Fruit fly (Drosophila melanogaster) whole organism, embryonic: ENCODE measurements around the gene CG42827.

ENCODE experiments used
- ATbp ChIP-seq: fragments of 200-800 bp; sonication (Bioruptor generic); optimal IDR thresholded peaks from 2 replicates; lab custom pipeline; 2017; ENCODE audit warnings: missing biosample characterization, mild to moderate bottlenecking, missing genetic modification characterization, missing genetic modification reagents
- Awh ChIP-seq: fragments of 200-800 bp; sonication (Bioruptor generic); IDR thresholded peaks from 2 replicates; pipeline ENCODE4, ENCODE4 v1.3.6; 2022; ENCODE audit warnings: missing biosample characterization, missing genetic modification characterization
- CG10462 ChIP-seq: fragments of 200-800 bp; sonication (Bioruptor generic); optimal IDR thresholded peaks from 2 replicates; lab custom pipeline; 2016; ENCODE audit warnings: missing biosample characterization, missing genetic modification characterization
- CG10979 ChIP-seq: fragments of 200-800 bp; sonication (Bioruptor generic); optimal IDR thresholded peaks from 2 replicates; lab custom pipeline; 2018; ENCODE audit warnings: missing biosample characterization, mild to moderate bottlenecking, missing genetic modification characterization, moderate library complexity
- CG12155 ChIP-seq: fragments of 200-800 bp; sonication (Bioruptor generic); optimal IDR thresholded peaks from 3 replicates; lab custom pipeline; 2016; ENCODE audit warnings: missing biosample characterization, missing genetic modification characterization
- CG12219 ChIP-seq: fragments of 200-800 bp; sonication (Bioruptor generic); optimal IDR thresholded peaks from 3 replicates; lab custom pipeline; 2018; ENCODE audit warnings: missing biosample characterization, mild to moderate bottlenecking, missing genetic modification characterization
- CG16779 ChIP-seq: fragments of 200-800 bp; sonication (Bioruptor generic); IDR thresholded peaks from 2 replicates; pipeline ENCODE4 v1.3.6; 2022; ENCODE audit warnings: missing biosample characterization, missing genetic modification characterization
- CG16813 ChIP-seq: fragments of 200-800 bp; sonication (Bioruptor generic); IDR thresholded peaks from 3 replicates; pipeline ENCODE4 v1.3.6; 2022; ENCODE audit warnings: missing biosample characterization, missing genetic modification characterization; ENCODE audit not compliant: partially characterized antibody
- CG17359 ChIP-seq: fragments of 200-800 bp; sonication (Bioruptor generic); optimal IDR thresholded peaks from 3 replicates; lab custom pipeline; 2018; ENCODE audit warnings: missing biosample characterization, mild to moderate bottlenecking, missing genetic modification characterization, moderate library complexity
- CG1792 ChIP-seq: fragments of 200-800 bp; sonication (Bioruptor generic); optimal IDR thresholded peaks from 2 replicates; lab custom pipeline; 2016; ENCODE audit warnings: missing biosample characterization, missing genetic modification characterization
- CG18476 ChIP-seq: fragments of 200-800 bp; sonication (Bioruptor generic); optimal IDR thresholded peaks from 2 replicates; lab custom pipeline; 2016; ENCODE audit warnings: missing biosample characterization, mild to moderate bottlenecking, missing genetic modification characterization
- CG18764 ChIP-seq: fragments of 200-800 bp; sonication (Bioruptor generic); optimal IDR thresholded peaks from 3 replicates; lab custom pipeline; 2016; ENCODE audit warnings: missing biosample characterization, missing genetic modification characterization
- CG2116 ChIP-seq: fragments of 200-800 bp; sonication (Bioruptor generic); optimal IDR thresholded peaks from 3 replicates; lab custom pipeline; 2018; ENCODE audit warnings: missing biosample characterization, mild to moderate bottlenecking, missing genetic modification characterization
- CG2199 ChIP-seq: fragments of 200-800 bp; sonication (Bioruptor generic); IDR thresholded peaks from 3 replicates; pipeline ENCODE4 v1.3.6; 2022; ENCODE audit warnings: missing biosample characterization, missing genetic modification characterization
- CG2875 ChIP-seq: fragments of 200-800 bp; sonication (Bioruptor generic); optimal IDR thresholded peaks from 2 replicates; lab custom pipeline; 2017; ENCODE audit warnings: missing biosample characterization, mild to moderate bottlenecking, missing genetic modification characterization, missing genetic modification reagents
- CG3065 ChIP-seq: fragments of 200-800 bp; sonication (Bioruptor generic); optimal IDR thresholded peaks from 2 replicates; lab custom pipeline; 2016; ENCODE audit warnings: missing biosample characterization, missing genetic modification characterization
- CG33213 ChIP-seq: fragments of 200-800 bp; sonication (Bioruptor generic); optimal IDR thresholded peaks from 3 replicates; lab custom pipeline; 2016; ENCODE audit warnings: missing biosample characterization, missing genetic modification characterization
- CG3407 ChIP-seq: fragments of 200-800 bp; sonication (Bioruptor generic); optimal IDR thresholded peaks from 2 replicates; lab custom pipeline; 2018; ENCODE audit warnings: missing biosample characterization, mild to moderate bottlenecking, missing genetic modification characterization
- CG3838 ChIP-seq: fragments of 200-800 bp; sonication (Bioruptor generic); optimal IDR thresholded peaks from 3 replicates; lab custom pipeline; 2016; ENCODE audit warnings: missing biosample characterization, missing genetic modification characterization
- CG3995 ChIP-seq: fragments of 200-800 bp; sonication (Bioruptor generic); optimal IDR thresholded peaks from 3 replicates; lab custom pipeline; 2016; ENCODE audit warnings: missing biosample characterization, missing genetic modification characterization
- CG5180 ChIP-seq: fragments of 200-800 bp; sonication (Bioruptor generic); optimal IDR thresholded peaks from 3 replicates; lab custom pipeline; 2017; ENCODE audit warnings: missing biosample characterization, missing genetic modification characterization, mild to moderate bottlenecking, moderate library complexity, missing genetic modification reagents
- CG8924 ChIP-seq: fragments of 200-800 bp; optimal IDR thresholded peaks from 3 replicates; lab custom pipeline; 2019; ENCODE audit warnings: missing biosample characterization, mild to moderate bottlenecking, missing genetic modification characterization, moderate library complexity
- Dp ChIP-seq: fragments of 200-800 bp; sonication (Bioruptor generic); optimal IDR thresholded peaks from 2 replicates; lab custom pipeline; 2018; ENCODE audit warnings: missing biosample characterization, mild to moderate bottlenecking, missing genetic modification characterization, moderate library complexity
- Drgx ChIP-seq: fragments of 200-800 bp; sonication (Bioruptor generic); IDR thresholded peaks from 2 replicates; pipeline ENCODE4 v1.3.6; 2022; ENCODE audit warnings: missing biosample characterization, missing genetic modification characterization
- E2f2 ChIP-seq: fragments of 200-800 bp; sonication (Bioruptor generic); IDR thresholded peaks from 2 replicates; pipeline ENCODE4 v1.3.6; 2022; ENCODE audit warnings: missing biosample characterization, missing genetic modification characterization
- Gug ChIP-seq: fragments of 200-800 bp; sonication (Bioruptor generic); IDR thresholded peaks from 4 replicates; pipeline ENCODE4 v1.3.6; 2022; ENCODE audit warnings: missing biosample characterization, missing genetic modification characterization
- HLH3B ChIP-seq: fragments of 200-800 bp; sonication (Bioruptor generic); IDR thresholded peaks from 2 replicates; pipeline ENCODE4 v1.3.6; 2022; ENCODE audit warnings: missing biosample characterization, missing genetic modification characterization
- Kr ChIP-seq: fragments of 200-800 bp; sonication (Bioruptor generic); optimal IDR thresholded peaks from 2 replicates; lab custom pipeline; 2017; ENCODE audit warnings: missing biosample characterization, mild to moderate bottlenecking, missing genetic modification characterization
- MBD-R2 ChIP-seq: fragments of 200-800 bp; sonication (Bioruptor generic); IDR thresholded peaks from 2 replicates; pipeline ENCODE4 v1.3.6; 2022; ENCODE audit warnings: missing biosample characterization, missing genetic modification characterization
- Nf-YC ChIP-seq: fragments of 200-800 bp; optimal IDR thresholded peaks from 3 replicates; lab custom pipeline; 2019; ENCODE audit warnings: missing biosample characterization, mild to moderate bottlenecking, missing genetic modification characterization, moderate library complexity
- Side ChIP-seq: fragments of 200-800 bp; sonication (Bioruptor generic); optimal IDR thresholded peaks from 2 replicates; lab custom pipeline; 2016; ENCODE audit warnings: missing biosample characterization, missing genetic modification characterization
- al ChIP-seq: fragments of 200-800 bp; sonication (Bioruptor generic); IDR thresholded peaks from 2 replicates; pipeline ENCODE4 v1.3.6; 2022; ENCODE audit warnings: missing biosample characterization, missing genetic modification characterization
- ato ChIP-seq: fragments of 200-800 bp; sonication (Bioruptor generic); IDR thresholded peaks from 2 replicates; pipeline ENCODE4 v1.3.6; 2022; ENCODE audit warnings: missing biosample characterization, missing genetic modification characterization; ENCODE audit not compliant: partially characterized antibody
- bcd ChIP-seq: fragments of 200-800 bp; sonication (Bioruptor generic); optimal IDR thresholded peaks from 2 replicates; lab custom pipeline; 2017; ENCODE audit warnings: missing biosample characterization, mild to moderate bottlenecking, missing genetic modification characterization
- bsh ChIP-seq, 2 experiments: fragments of 200-800 bp; sonication (Bioruptor generic); optimal IDR thresholded peaks; 2 replicates each; lab custom pipeline; 2017 to 2018; ENCODE audit warnings: mild to moderate bottlenecking in 2 of 2, missing biosample characterization in 2 of 2, missing genetic modification characterization in 2 of 2, moderate library complexity in 1 of 2
- caup ChIP-seq: fragments of 200-800 bp; sonication (Bioruptor generic); optimal IDR thresholded peaks from 3 replicates; lab custom pipeline; 2017; ENCODE audit warnings: missing biosample characterization, mild to moderate bottlenecking, missing genetic modification characterization, moderate library complexity; ENCODE audit not compliant: severe bottlenecking
- chif ChIP-seq, 2 experiments: fragments of 200-800 bp; sonication (Bioruptor generic); optimal IDR thresholded peaks; 3 replicates each; lab custom pipeline; 2016; ENCODE audit warnings: missing biosample characterization in 2 of 2, missing genetic modification characterization in 2 of 2
- dmrt99B ChIP-seq: fragments of 200-800 bp; sonication (Bioruptor generic); optimal IDR thresholded peaks from 2 replicates; lab custom pipeline; 2018; ENCODE audit warnings: missing biosample characterization, mild to moderate bottlenecking, missing genetic modification characterization, moderate library complexity
- emc ChIP-seq: fragments of 200-800 bp; sonication (Bioruptor generic); optimal IDR thresholded peaks from 2 replicates; lab custom pipeline; 2016; ENCODE audit warnings: missing biosample characterization, missing genetic modification characterization
- gro ChIP-seq: fragments of 200-800 bp; sonication (Bioruptor generic); optimal IDR thresholded peaks from 2 replicates; lab custom pipeline; 2016; ENCODE audit warnings: missing biosample characterization, missing genetic modification characterization
- insv ChIP-seq, 2 experiments: fragments of 200-800 bp; sonication (Bioruptor generic); optimal IDR thresholded peaks; 3 replicates each; lab custom pipeline; 2016 to 2018; ENCODE audit warnings: missing biosample characterization in 2 of 2, missing genetic modification characterization in 2 of 2
- knrl ChIP-seq: fragments of 200-800 bp; sonication (Bioruptor generic); IDR thresholded peaks from 3 replicates; pipeline ENCODE4 v1.3.6; 2022; ENCODE audit warnings: missing biosample characterization, missing genetic modification characterization; ENCODE audit not compliant: partially characterized antibody
- odd ChIP-seq: fragments of 200-800 bp; sonication (Bioruptor generic); optimal IDR thresholded peaks from 2 replicates; lab custom pipeline; 2017; ENCODE audit warnings: missing biosample characterization, mild to moderate bottlenecking, missing genetic modification characterization
- pan ChIP-seq, 4 experiments: fragments of >200 bp in 3 of 4; fragments of 200-800 bp in 1 of 4; sonication (Bioruptor generic) in 1 of 4; optimal IDR thresholded peaks in 3 of 4; IDR thresholded peaks in 1 of 4; 2 replicates each; pipeline versions ENCODE4 v1.3.6 to Lab custom; 2017 to 2022; ENCODE audit warnings: missing biosample characterization in 2 of 4, missing genetic modification characterization in 2 of 4, mixed read lengths in 1 of 4
- pzg ChIP-seq: fragments of 200-800 bp; sonication (Bioruptor generic); optimal IDR thresholded peaks from 3 replicates; lab custom pipeline; 2018; ENCODE audit warnings: missing biosample characterization, mild to moderate bottlenecking, missing genetic modification characterization, moderate library complexity
- so ChIP-seq: fragments of 200-800 bp; sonication (Bioruptor generic); IDR thresholded peaks from 3 replicates; pipeline ENCODE4 v1.3.6; 2022; ENCODE audit warnings: missing biosample characterization, missing genetic modification characterization
- stwl ChIP-seq: fragments of 200-800 bp; sonication (Bioruptor generic); optimal IDR thresholded peaks from 3 replicates; lab custom pipeline; 2018; ENCODE audit warnings: missing biosample characterization, mild to moderate bottlenecking, missing genetic modification characterization, moderate library complexity
- twi ChIP-seq: fragments of 200-800 bp; optimal IDR thresholded peaks from 2 replicates; lab custom pipeline; 2019; ENCODE audit warnings: missing biosample characterization, mild to moderate bottlenecking, missing genetic modification characterization, moderate library complexity
- zf30C ChIP-seq: fragments of 200-800 bp; sonication (Bioruptor generic); optimal IDR thresholded peaks from 3 replicates; lab custom pipeline; 2018; ENCODE audit warnings: missing biosample characterization, mild to moderate bottlenecking, missing genetic modification characterization

CG42827 gene

DNA sequence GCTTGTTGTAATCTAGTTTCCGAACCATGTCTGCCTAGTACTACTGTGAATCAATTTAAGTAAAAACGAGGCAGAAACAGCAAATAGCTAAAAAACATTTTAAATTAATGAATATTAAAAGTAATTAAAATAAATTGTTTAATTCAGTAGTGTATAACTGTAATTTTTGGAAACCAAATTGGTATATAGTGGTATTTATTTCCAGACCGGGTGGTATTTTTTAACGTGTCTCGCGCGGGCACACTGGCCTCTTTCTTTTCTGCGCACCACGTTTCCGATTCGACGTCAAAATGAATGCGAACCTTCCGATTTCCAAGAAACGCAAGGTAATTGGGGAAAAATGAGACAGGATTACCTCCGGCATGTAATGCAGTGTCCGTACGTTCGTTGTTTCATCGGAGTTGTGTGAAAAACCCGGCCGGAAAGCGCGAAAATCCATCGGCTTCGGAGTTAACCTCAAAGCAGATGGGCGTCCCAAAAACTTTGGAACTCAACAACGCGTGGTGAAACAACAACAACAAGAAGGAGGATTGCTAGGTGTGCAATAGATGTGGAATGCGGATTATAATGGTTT is 14.1 kb upstream of the CG42827 start, which contains the start of gene RpS3 (continued):
- TF ChIP-seq stwl (tag; lab: Kevin White, UChicago) (peak; percentile 46), CG3407 (GFP tag; lab: Kevin White, UChicago) (peak; percentile 3), MBD-R2 (GFP tag; lab: Robert Waterston, UW) (peak; percentile 30; the same call in 1 of the 2 replicates), E2f2 (GFP tag; lab: Robert Waterston, UW) (0 out of 2 replicates have a peak, but pooled peaks have one; percentile 14), CG12219 (GFP tag; lab: Kevin White, UChicago) (peak; percentile 25), CG10979 (tag; lab: Kevin White, UChicago) (no peak), insv (GFP tag; optimal IDR thresholded peaks at IDR 0.05; lab: Kevin White, UChicago) (peak in 1 of 2 experiments; percentile 35), dmrt99B (peak; percentile 23), CG17359 (tag; lab: Kevin White, UChicago) (peak; percentile 22), CG10462 (no peak), twi (tag; lab: Kevin White, UChicago) (no peak), CG12155 (GFP tag; lab: Kevin White, UChicago) (no peak), Gug (GFP tag; lab: Robert Waterston, UW) (no peak), CG18764 (GFP tag; lab: Kevin White, UChicago) (no peak), knrl (GFP tag; lab: Robert Waterston, UW) (no peak; the same call in 2 of the 3 replicates), ATbp (GFP tag; lab: Kevin White, UChicago) (no peak), CG16813 (GFP tag; lab: Robert Waterston, UW) (no peak), CG3065 (GFP tag; lab: Kevin White, UChicago) (no peak), odd (GFP tag; lab: Kevin White, UChicago) (peak; percentile 39), pzg (GFP tag; lab: Kevin White, UChicago) (peak; percentile 64), CG33213 (GFP tag; lab: Kevin White, UChicago) (no peak), CG2199 (GFP tag; lab: Robert Waterston, UW) (no peak), zf30C (GFP tag; lab: Kevin White, UChicago) (no peak), HLH3B (peak; percentile 20; the same call in 1 of the 2 replicates), CG3995 (GFP tag; lab: Kevin White, UChicago) (peak; percentile 8), CG5180 (GFP tag; lab: Kevin White, UChicago) (no peak), al (GFP tag; lab: Robert Waterston, UW) (no peak), CG2116 (GFP tag; lab: Kevin White, UChicago) (peak; percentile 59), CG8924 (tag; lab: Kevin White, UChicago) (peak; percentile 42), ato (no peak), gro (no peak), so (no peak), Awh (no peak), pan (optimal IDR thresholded peaks at IDR 0.05; lab: Kevin White, UChicago) (no peak), pan (GFP tag; optimal IDR thresholded peaks at IDR 0.05 in 1 of 2, IDR thresholded peaks at IDR 0.05 in 1 of 2) (no peak), CG16779 (GFP tag; lab: Robert Waterston, UW) (no peak), CG2875 (GFP tag; lab: Kevin White, UChicago) (peak; percentile 44), Dp (GFP tag; lab: Kevin White, UChicago) (peak; percentile 31), emc (GFP tag; lab: Kevin White, UChicago) (no peak), bcd (peak; percentile 9), caup (GFP tag; lab: Kevin White, UChicago) (peak; percentile 29), chif (GFP tag; optimal IDR thresholded peaks at IDR 0.05; lab: Kevin White, UChicago) (no peak), CG3838 (GFP tag; lab: Kevin White, UChicago) (no peak), Side (GFP tag; lab: Kevin White, UChicago) (no peak), bsh (GFP tag; optimal IDR thresholded peaks at IDR 0.05; lab: Kevin White, UChicago) (peak in 1 of 2 experiments; percentile 45), CG1792 (GFP tag; lab: Kevin White, UChicago) (no peak), CG18476 (no peak), Drgx (GFP tag; lab: Robert Waterston, UW) (no peak), Nf-YC (peak; percentile 38), Kr (no peak)
